Worm (Caenorhabditis elegans) whole organism, L1 larva: ENCODE measurements around the gene F19G12.4.

Source experiments
- C04F5.9 ChIP-seq: sonication (generic microtip); optimal IDR thresholded peaks from 2 replicates; lab custom pipeline; 2016; ENCODE audit warnings: missing genetic modification characterization, missing compliant biosample characterization
- C34B4.2 ChIP-seq: sonication (generic microtip); optimal IDR thresholded peaks from 2 replicates; lab custom pipeline; 2017; ENCODE audit warnings: mild to moderate bottlenecking, missing genetic modification characterization, missing compliant biosample characterization
- F16B12.6 ChIP-seq: fragments of 150-350 bp; optimal IDR thresholded peaks from 2 replicates; lab custom pipeline; 2014; ENCODE audit warnings: missing biosample characterization, missing genetic modification characterization
- Y116A8C.19 ChIP-seq: sonication (generic microtip); optimal IDR thresholded peaks from 2 replicates; lab custom pipeline; 2016; ENCODE audit warnings: missing compliant biosample characterization, missing genetic modification characterization, borderline replicate concordance
- aha-1 ChIP-seq: fragments of 150-350 bp; optimal IDR thresholded peaks from 2 replicates; lab custom pipeline; 2014; ENCODE audit warnings: missing biosample characterization, missing genetic modification characterization
- alr-1 ChIP-seq: fragments of 200-800 bp; sonication (Bioruptor generic); optimal IDR thresholded peaks from 2 replicates; lab custom pipeline; 2018; ENCODE audit warnings: borderline replicate concordance, mild to moderate bottlenecking, missing genetic modification characterization, missing compliant biosample characterization
- blmp-1 ChIP-seq: fragments of 150-350 bp; optimal IDR thresholded peaks from 2 replicates; lab custom pipeline; 2014; ENCODE audit warnings: missing biosample characterization, missing genetic modification characterization
- ceh-88 ChIP-seq: fragments of 200-800 bp; sonication (Bioruptor generic); IDR thresholded peaks from 2 replicates; pipeline ENCODE4 v1.3.6; 2022; ENCODE audit warnings: missing genetic modification characterization, missing compliant biosample characterization
- dpl-1 ChIP-seq, 3 experiments: fragments of 150-350 bp in 2 of 3; sonication (generic microtip) in 1 of 3; optimal IDR thresholded peaks; 2 replicates each; lab custom pipeline; 2014 to 2017; ENCODE audit warnings: missing biosample characterization in 3 of 3, missing genetic modification characterization in 3 of 3, missing genetic modification reagents in 3 of 3
- dsc-1 ChIP-seq: sonication (generic microtip); optimal IDR thresholded peaks from 2 replicates; lab custom pipeline; 2016; ENCODE audit warnings: mild to moderate bottlenecking, missing genetic modification characterization, missing compliant biosample characterization
- efl-1 ChIP-seq, 4 experiments: fragments of 150-350 bp; optimal IDR thresholded peaks in 3 of 4; peaks in 1 of 4; 1 replicate in 1 of 4; 2 replicates in 3 of 4; lab custom pipeline; 2014; ENCODE audit warnings: missing biosample characterization in 2 of 4, missing genetic modification characterization in 2 of 4, missing genetic modification reagents in 2 of 4
- efl-3 ChIP-seq: fragments of 200-800 bp; sonication (Bioruptor generic); optimal IDR thresholded peaks from 2 replicates; lab custom pipeline; 2018; ENCODE audit warnings: mild to moderate bottlenecking, missing genetic modification characterization, missing compliant biosample characterization
- egl-13 ChIP-seq: sonication (generic microtip); optimal IDR thresholded peaks from 2 replicates; lab custom pipeline; 2016; ENCODE audit warnings: missing genotype, missing genetic modification reagents, missing genetic modification characterization, missing compliant biosample characterization
- elt-3 ChIP-seq, 6 experiments: fragments of 150-350 bp in 1 of 6; sonication (generic microtip); optimal IDR thresholded peaks; 2 replicates each; lab custom pipeline; 2017 to 2018; ENCODE audit warnings: missing biosample characterization in 6 of 6, missing genetic modification characterization in 6 of 6, inconsistent platforms in 1 of 6
- ets-5 ChIP-seq: fragments of 200-800 bp; sonication (Bioruptor generic); IDR thresholded peaks from 2 replicates; pipeline ENCODE4 v1.3.6; 2022; ENCODE audit warnings: missing genetic modification characterization, missing compliant biosample characterization
- fkh-10 ChIP-seq: sonication (generic microtip); optimal IDR thresholded peaks from 2 replicates; lab custom pipeline; 2017; ENCODE audit warnings: missing biosample characterization, missing genetic modification reagents, missing genetic modification characterization
- fkh-4 ChIP-seq: sonication (generic microtip); optimal IDR thresholded peaks from 2 replicates; lab custom pipeline; 2016; ENCODE audit warnings: missing compliant biosample characterization, missing genetic modification characterization, borderline replicate concordance
- fos-1 ChIP-seq: fragments of 150-350 bp; optimal IDR thresholded peaks from 2 replicates; lab custom pipeline; 2014; ENCODE audit warnings: missing biosample characterization, missing genetic modification characterization
- hlh-4 ChIP-seq: sonication (generic microtip); optimal IDR thresholded peaks from 2 replicates; lab custom pipeline; 2016; ENCODE audit warnings: mild to moderate bottlenecking, missing genetic modification characterization, missing compliant biosample characterization
- hpl-2 ChIP-seq: fragments of 150-350 bp; optimal IDR thresholded peaks from 2 replicates; lab custom pipeline; 2014; ENCODE audit warnings: missing biosample characterization, missing genetic modification reagents, missing genetic modification characterization
- isw-1 ChIP-seq: fragments of 200-800 bp; sonication (Bioruptor generic); IDR thresholded peaks from 2 replicates; pipeline ENCODE4 v1.3.6; 2022; ENCODE audit warnings: missing genetic modification characterization, missing compliant biosample characterization
- jun-1 ChIP-seq: fragments of 150-350 bp; optimal IDR thresholded peaks from 2 replicates; lab custom pipeline; 2014; ENCODE audit warnings: missing biosample characterization, missing genetic modification reagents, missing genetic modification characterization
- lin-14 ChIP-seq: fragments of 200-800 bp; sonication (Bioruptor generic); optimal IDR thresholded peaks from 2 replicates; lab custom pipeline; 2018; ENCODE audit warnings: mild to moderate bottlenecking, missing genetic modification characterization, moderate library complexity, missing compliant biosample characterization
- lin-15B ChIP-seq: fragments of 150-350 bp; sonication (generic microtip); optimal IDR thresholded peaks from 3 replicates; lab custom pipeline; 2014; ENCODE audit warnings: missing biosample characterization, missing genetic modification characterization
- lin-35 ChIP-seq, 2 experiments: fragments of 150-350 bp; optimal IDR thresholded peaks; 2 replicates each; lab custom pipeline; 2014; ENCODE audit warnings: missing biosample characterization in 2 of 2, missing genetic modification characterization in 2 of 2, missing genetic modification reagents in 2 of 2
- lsy-2 ChIP-seq, 2 experiments: fragments of 150-350 bp; optimal IDR thresholded peaks; 2 replicates each; lab custom pipeline; 2014; ENCODE audit warnings: missing biosample characterization in 2 of 2, missing genetic modification characterization in 2 of 2
- mep-1 ChIP-seq: fragments of 150-350 bp; optimal IDR thresholded peaks from 2 replicates; lab custom pipeline; 2014; ENCODE audit warnings: missing biosample characterization, missing genetic modification characterization
- nhr-11 ChIP-seq: fragments of 150-350 bp; optimal IDR thresholded peaks from 2 replicates; lab custom pipeline; 2014; ENCODE audit warnings: missing biosample characterization, missing genetic modification characterization
- nhr-12 ChIP-seq: sonication (generic microtip); optimal IDR thresholded peaks from 2 replicates; lab custom pipeline; 2017; ENCODE audit warnings: missing biosample characterization, missing genetic modification characterization
- nhr-19 ChIP-seq: fragments of 200-800 bp; sonication (Bioruptor generic); conservative IDR thresholded peaks from 2 replicates; pipeline ENCODE4 v1.3.6; 2022; ENCODE audit warnings: missing genetic modification characterization, missing compliant biosample characterization
- nhr-20 ChIP-seq: sonication (generic microtip); optimal IDR thresholded peaks from 2 replicates; lab custom pipeline; 2016; ENCODE audit warnings: mild to moderate bottlenecking, missing genetic modification characterization, missing compliant biosample characterization
- nhr-28 ChIP-seq: fragments of 150-350 bp; optimal IDR thresholded peaks from 2 replicates; lab custom pipeline; 2014; ENCODE audit warnings: missing biosample characterization, missing genetic modification characterization
- nhr-47 ChIP-seq: sonication (generic microtip); optimal IDR thresholded peaks from 2 replicates; lab custom pipeline; 2016; ENCODE audit warnings: mild to moderate bottlenecking, missing genetic modification characterization, moderate library complexity, missing compliant biosample characterization
- nhr-77 ChIP-seq: fragments of 150-350 bp; optimal IDR thresholded peaks from 2 replicates; lab custom pipeline; 2014; ENCODE audit warnings: missing biosample characterization, missing genetic modification characterization
- nhr-84 ChIP-seq: sonication (generic microtip); optimal IDR thresholded peaks from 2 replicates; lab custom pipeline; 2017; ENCODE audit warnings: missing biosample characterization, missing genetic modification characterization
- pag-3 ChIP-seq: sonication (generic microtip); optimal IDR thresholded peaks from 2 replicates; lab custom pipeline; 2017; ENCODE audit warnings: missing genetic modification characterization, mild to moderate bottlenecking, missing compliant biosample characterization, antibody characterized with exemption, borderline replicate concordance; ENCODE audit not compliant: insufficient read depth
- pax-3 ChIP-seq: fragments of 200-800 bp; sonication (Bioruptor generic); optimal IDR thresholded peaks from 2 replicates; lab custom pipeline; 2018; ENCODE audit warnings: mild to moderate bottlenecking, missing genetic modification characterization, moderate library complexity, missing compliant biosample characterization
- pqm-1 ChIP-seq: sonication (generic microtip); optimal IDR thresholded peaks from 3 replicates; lab custom pipeline; 2017; ENCODE audit warnings: missing biosample characterization, missing genetic modification characterization
- rnt-1 ChIP-seq: sonication (generic microtip); optimal IDR thresholded peaks from 2 replicates; lab custom pipeline; 2016; ENCODE audit warnings: mild to moderate bottlenecking, missing genetic modification characterization, moderate library complexity, missing compliant biosample characterization
- skn-1 ChIP-seq: fragments of 150-350 bp; optimal IDR thresholded peaks from 2 replicates; lab custom pipeline; 2014; ENCODE audit warnings: missing biosample characterization, missing genetic modification characterization
- snpc-4 ChIP-seq: fragments of 150-350 bp; optimal IDR thresholded peaks from 2 replicates; lab custom pipeline; 2014; ENCODE audit warnings: missing biosample characterization, missing genetic modification characterization
- snu-23 ChIP-seq: sonication (generic microtip); optimal IDR thresholded peaks from 2 replicates; lab custom pipeline; 2016; ENCODE audit warnings: missing genetic modification characterization, missing compliant biosample characterization
- sptf-1 ChIP-seq: fragments of 150-350 bp; optimal IDR thresholded peaks from 2 replicates; lab custom pipeline; 2014; ENCODE audit warnings: missing biosample characterization, missing genetic modification characterization
- tlp-1 ChIP-seq: fragments of 150-350 bp; optimal IDR thresholded peaks from 2 replicates; lab custom pipeline; 2014; ENCODE audit warnings: missing biosample characterization, missing genetic modification characterization
- unc-130 ChIP-seq: fragments of 150-350 bp; optimal IDR thresholded peaks from 2 replicates; lab custom pipeline; 2017; ENCODE audit warnings: missing biosample characterization, missing genetic modification characterization, inconsistent platforms
- unc-62 ChIP-seq: fragments of 150-350 bp; optimal IDR thresholded peaks from 2 replicates; lab custom pipeline; 2014; ENCODE audit warnings: missing biosample characterization, missing genetic modification reagents, missing genetic modification characterization
- unc-86 ChIP-seq: sonication (generic microtip); optimal IDR thresholded peaks from 2 replicates; lab custom pipeline; 2016; ENCODE audit warnings: missing genetic modification characterization, missing compliant biosample characterization
- unc-98 ChIP-seq: fragments of 200-800 bp; sonication (Bioruptor generic); IDR thresholded peaks from 2 replicates; pipeline ENCODE4 v1.3.6; 2022; ENCODE audit warnings: missing genetic modification characterization, missing compliant biosample characterization
- xbp-1 ChIP-seq: sonication (generic microtip); optimal IDR thresholded peaks from 2 replicates; lab custom pipeline; 2016; ENCODE audit warnings: missing genetic modification characterization, missing compliant biosample characterization
- zip-4 ChIP-seq: fragments of 200-800 bp; sonication (Bioruptor generic); optimal IDR thresholded peaks from 2 replicates; lab custom pipeline; 2018; ENCODE audit warnings: mild to moderate bottlenecking, missing genetic modification characterization, moderate library complexity, missing compliant biosample characterization
- ztf-11 ChIP-seq, 2 experiments: sonication (generic microtip); optimal IDR thresholded peaks; 2 replicates each; lab custom pipeline; 2016 to 2017; ENCODE audit warnings: missing genetic modification characterization in 2 of 2, missing biosample characterization in 1 of 2, missing compliant biosample characterization in 1 of 2
- ztf-4 ChIP-seq: fragments of 150-350 bp; optimal IDR thresholded peaks from 2 replicates; lab custom pipeline; 2014; ENCODE audit warnings: missing biosample characterization, missing genetic modification characterization

F19G12.4 gene

DNA sequence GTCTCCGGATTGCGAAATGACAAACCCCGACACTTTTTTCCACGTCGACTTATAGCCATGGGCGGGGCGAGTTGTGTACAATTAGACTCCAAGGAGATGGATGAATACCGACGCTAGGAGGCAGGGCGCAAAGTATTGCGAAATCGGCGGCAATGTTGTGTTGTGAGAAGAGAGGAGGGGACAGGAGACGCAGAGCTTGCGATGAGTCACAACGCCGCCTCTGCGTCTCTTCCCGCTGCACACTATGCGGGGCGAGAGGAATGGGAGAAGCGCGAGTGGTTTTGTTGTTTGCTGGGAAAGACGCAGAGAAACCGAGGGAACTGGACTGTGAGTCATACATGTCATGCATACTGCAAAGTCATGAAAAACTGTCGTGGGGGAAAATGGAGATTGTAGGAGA is 37.3 kb downstream of the F19G12.4 start (continued):
- TF ChIP-seq efl-1 (optimal IDR thresholded peaks at IDR 0.05; lab: Kevin White, UChicago) (peak; percentile 64 to 87), efl-1 (GFP tag; optimal IDR thresholded peaks at IDR 0.05 in 1 of 2; lab: Kevin White, UChicago) (peak; percentile 6 to 95), xbp-1 (tag; lab: Kevin White, UChicago) (peak; percentile 90), lin-14 (GFP tag; lab: Kevin White, UChicago) (peak; percentile 97), unc-130 (no peak), nhr-77 (tag; lab: Kevin White, UChicago) (peak; percentile 67), lsy-2 (tag; optimal IDR thresholded peaks at IDR 0.05; lab: Kevin White, UChicago) (peak; percentile 77 to 84), fkh-4 (tag; lab: Kevin White, UChicago) (no peak), nhr-12 (tag; lab: Kevin White, UChicago) (no peak), nhr-28 (no peak), efl-3 (no peak), lin-35 (GFP tag; optimal IDR thresholded peaks at IDR 0.05; lab: Kevin White, UChicago) (peak; percentile 74 to 83), ets-5 (GFP tag; lab: Robert Waterston, UW) (no peak), dsc-1 (tag; lab: Kevin White, UChicago) (peak; percentile 67), ztf-11 (tag; optimal IDR thresholded peaks at IDR 0.05; lab: Kevin White, UChicago) (peak in 1 of 2 experiments; percentile 64), mep-1 (tag; lab: Kevin White, UChicago) (peak; percentile 84), nhr-47 (tag; lab: Kevin White, UChicago) (peak; percentile 90), isw-1 (peak; percentile 81), ceh-88 (GFP tag; lab: Robert Waterston, UW) (peak; percentile 25; the same call in 1 of the 2 replicates), snpc-4 (peak; percentile 65), egl-13 (peak; percentile 69), Y116A8C.19 (tag; lab: Kevin White, UChicago) (no peak), unc-86 (tag; lab: Kevin White, UChicago) (peak; percentile 78), fkh-10 (GFP tag; lab: Kevin White, UChicago) (peak; percentile 67), pax-3 (tag; lab: Kevin White, UChicago) (peak; percentile 78), F16B12.6 (tag; lab: Kevin White, UChicago) (peak; percentile 51), unc-98 (GFP tag; lab: Robert Waterston, UW) (peak; percentile 14; the same call in 1 of the 2 replicates), pqm-1 (peak; percentile 78), skn-1 (peak; percentile 99), fos-1 (tag; lab: Kevin White, UChicago) (peak; percentile 100), rnt-1 (tag; lab: Kevin White, UChicago) (peak; percentile 78), pag-3 (no peak), nhr-84 (tag; lab: Kevin White, UChicago) (no peak), dpl-1 (GFP tag; optimal IDR thresholded peaks at IDR 0.05; lab: Kevin White, UChicago) (peak in 2 of 3 experiments; percentile 42 to 48), hlh-4 (no peak), snu-23 (peak; percentile 94), C04F5.9 (tag; lab: Kevin White, UChicago) (peak; percentile 32), ztf-4 (tag; lab: Kevin White, UChicago) (peak; percentile 76), nhr-20 (tag; lab: Kevin White, UChicago) (peak; percentile 93), nhr-11 (tag; lab: Kevin White, UChicago) (peak; percentile 60), alr-1 (tag; lab: Kevin White, UChicago) (no peak), lin-15B (tag; lab: Kevin White, UChicago) (no peak), sptf-1 (no peak), hpl-2 (GFP tag; lab: Kevin White, UChicago) (peak; percentile 77), C34B4.2 (tag; lab: Kevin White, UChicago) (no peak), zip-4 (GFP tag; lab: Kevin White, UChicago) (peak; percentile 100), elt-3 (tag; optimal IDR thresholded peaks at IDR 0.05; lab: Kevin White, UChicago) (peak in 3 of 6 experiments; percentile 37 to 85 (median 60)), jun-1 (tag; lab: Kevin White, UChicago) (peak; percentile 100), aha-1 (tag; lab: Kevin White, UChicago) (peak; percentile 30), nhr-19 (peak; percentile 82), blmp-1 (tag; lab: Kevin White, UChicago) (peak; percentile 66), unc-62 (no peak), tlp-1 (tag; lab: Kevin White, UChicago) (no peak)
